Fruit fly (Drosophila melanogaster) whole organism, embryonic: ENCODE results near the gene Nab2.
A peak's percentile ranks its signal among the peaks of the same experiment; 100 is the strongest.

Experiments
- ATbp ChIP-seq: fragments of 200-800 bp; sonication (Bioruptor generic); optimal IDR thresholded peaks from 2 replicates; lab custom pipeline; 2017; ENCODE audit warnings: missing biosample characterization, mild to moderate bottlenecking, missing genetic modification characterization, missing genetic modification reagents
- Atf6 ChIP-seq: fragments of 200-800 bp; sonication (Bioruptor generic); IDR thresholded peaks from 2 replicates; pipeline ENCODE4 v1.3.6; 2022; ENCODE audit warnings: missing biosample characterization, missing genetic modification characterization
- CG11696 ChIP-seq: fragments of 200-800 bp; sonication (Bioruptor generic); IDR thresholded peaks from 2 replicates; pipeline ENCODE4 v1.3.6; 2022; ENCODE audit warnings: missing biosample characterization, missing genetic modification characterization
- CG12219 ChIP-seq: fragments of 200-800 bp; sonication (Bioruptor generic); optimal IDR thresholded peaks from 3 replicates; lab custom pipeline; 2018; ENCODE audit warnings: missing biosample characterization, mild to moderate bottlenecking, missing genetic modification characterization
- CG13296 ChIP-seq: fragments of 200-800 bp; sonication (Bioruptor generic); optimal IDR thresholded peaks from 3 replicates; lab custom pipeline; 2018; ENCODE audit warnings: missing biosample characterization, mild to moderate bottlenecking, missing genetic modification characterization
- CG14050 ChIP-seq: fragments of 200-800 bp; sonication (Bioruptor generic); IDR thresholded peaks from 3 replicates; pipeline ENCODE4 v1.3.6; 2022; ENCODE audit warnings: missing biosample characterization, missing genetic modification characterization
- CG14860 ChIP-seq: fragments of 200-800 bp; sonication (Bioruptor generic); IDR thresholded peaks from 3 replicates; pipeline ENCODE4 v1.3.6; 2022; ENCODE audit warnings: missing biosample characterization, missing genetic modification characterization; ENCODE audit not compliant: partially characterized antibody
- CG15696 ChIP-seq: fragments of 200-800 bp; sonication (Bioruptor generic); optimal IDR thresholded peaks from 2 replicates; lab custom pipeline; 2019; ENCODE audit warnings: missing biosample characterization, mild to moderate bottlenecking, missing genetic modification characterization, moderate library complexity
- CG17385 ChIP-seq: fragments of 200-800 bp; sonication (Bioruptor generic); optimal IDR thresholded peaks from 3 replicates; lab custom pipeline; 2018; ENCODE audit warnings: missing biosample characterization, mild to moderate bottlenecking, missing genetic modification characterization
- CG18262 ChIP-seq: fragments of 200-800 bp; optimal IDR thresholded peaks from 3 replicates; lab custom pipeline; 2019; ENCODE audit warnings: missing biosample characterization, mild to moderate bottlenecking, missing genetic modification characterization, moderate library complexity
- CG2116 ChIP-seq: fragments of 200-800 bp; sonication (Bioruptor generic); optimal IDR thresholded peaks from 3 replicates; lab custom pipeline; 2018; ENCODE audit warnings: missing biosample characterization, mild to moderate bottlenecking, missing genetic modification characterization
- CG4404 ChIP-seq: fragments of 200-800 bp; sonication (Bioruptor generic); IDR thresholded peaks from 2 replicates; pipeline ENCODE4 v1.3.6; 2022; ENCODE audit warnings: missing biosample characterization, missing genetic modification characterization
- CG6654 ChIP-seq: fragments of 200-800 bp; sonication (Bioruptor generic); optimal IDR thresholded peaks from 2 replicates; lab custom pipeline; 2017; ENCODE audit warnings: missing biosample characterization, mild to moderate bottlenecking, missing genetic modification characterization
- CG6683 ChIP-seq: fragments of 200-800 bp; sonication (Bioruptor generic); optimal IDR thresholded peaks from 2 replicates; lab custom pipeline; 2017; ENCODE audit warnings: missing biosample characterization, mild to moderate bottlenecking, missing genetic modification characterization, missing genetic modification reagents
- CG8089 ChIP-seq: fragments of 200-800 bp; sonication (Bioruptor generic); optimal IDR thresholded peaks from 3 replicates; lab custom pipeline; 2016; ENCODE audit warnings: missing biosample characterization, missing genetic modification characterization
- Chrac-16 ChIP-seq: fragments of 200-800 bp; sonication (Bioruptor generic); optimal IDR thresholded peaks from 3 replicates; lab custom pipeline; 2016; ENCODE audit warnings: missing biosample characterization, missing genetic modification characterization
- Dp ChIP-seq: fragments of 200-800 bp; sonication (Bioruptor generic); optimal IDR thresholded peaks from 2 replicates; lab custom pipeline; 2018; ENCODE audit warnings: missing biosample characterization, mild to moderate bottlenecking, missing genetic modification characterization, moderate library complexity
- Fer1 ChIP-seq: fragments of 200-800 bp; sonication (Bioruptor generic); optimal IDR thresholded peaks from 2 replicates; lab custom pipeline; 2017; ENCODE audit warnings: missing biosample characterization, mild to moderate bottlenecking, missing genetic modification characterization
- Hand ChIP-seq: fragments of 200-800 bp; sonication (Bioruptor generic); optimal IDR thresholded peaks from 2 replicates; lab custom pipeline; 2017; ENCODE audit warnings: mild to moderate bottlenecking, missing biosample characterization, missing genetic modification reagents, missing genetic modification characterization
- Mes4 ChIP-seq: fragments of 200-800 bp; sonication (Bioruptor generic); optimal IDR thresholded peaks from 2 replicates; lab custom pipeline; 2016; ENCODE audit warnings: missing biosample characterization, missing genetic modification characterization
- Myb ChIP-seq: fragments of 200-800 bp; sonication (Bioruptor generic); optimal IDR thresholded peaks from 2 replicates; lab custom pipeline; 2016; ENCODE audit warnings: missing biosample characterization, missing genetic modification characterization
- NC2β ChIP-seq: fragments of 200-800 bp; sonication (Bioruptor generic); optimal IDR thresholded peaks from 2 replicates; lab custom pipeline; 2016; ENCODE audit warnings: missing biosample characterization, missing genetic modification characterization
- Spps ChIP-seq: fragments of 200-800 bp; sonication (Bioruptor generic); optimal IDR thresholded peaks from 2 replicates; lab custom pipeline; 2018; ENCODE audit warnings: missing biosample characterization, mild to moderate bottlenecking, missing genetic modification characterization
- ato ChIP-seq: fragments of 200-800 bp; sonication (Bioruptor generic); IDR thresholded peaks from 2 replicates; pipeline ENCODE4 v1.3.6; 2022; ENCODE audit warnings: missing biosample characterization, missing genetic modification characterization; ENCODE audit not compliant: partially characterized antibody
- disco-r ChIP-seq: fragments of 200-800 bp; sonication (Bioruptor generic); optimal IDR thresholded peaks from 2 replicates; lab custom pipeline; 2016; ENCODE audit warnings: missing biosample characterization, missing genetic modification characterization
- fd102C ChIP-seq: fragments of 200-800 bp; sonication (Bioruptor generic); optimal IDR thresholded peaks from 2 replicates; lab custom pipeline; 2018; ENCODE audit warnings: missing biosample characterization, mild to moderate bottlenecking, missing genetic modification characterization, moderate library complexity
- insv ChIP-seq, 2 experiments: fragments of 200-800 bp; sonication (Bioruptor generic); optimal IDR thresholded peaks; 3 replicates each; lab custom pipeline; 2016 to 2018; ENCODE audit warnings: missing biosample characterization in 2 of 2, missing genetic modification characterization in 2 of 2
- nau ChIP-seq: fragments of 200-800 bp; sonication (Bioruptor generic); optimal IDR thresholded peaks from 3 replicates; lab custom pipeline; 2017; ENCODE audit warnings: missing biosample characterization, mild to moderate bottlenecking, missing genetic modification characterization, missing genetic modification reagents
- nerfin-2 ChIP-seq: fragments of 200-800 bp; sonication (Bioruptor generic); IDR thresholded peaks from 2 replicates; pipeline ENCODE4 v1.3.6; 2022; ENCODE audit warnings: missing biosample characterization, missing genetic modification characterization; ENCODE audit not compliant: partially characterized antibody
- ranshi ChIP-seq: fragments of 200-800 bp; sonication (Bioruptor generic); IDR thresholded peaks from 2 replicates; pipeline ENCODE4 v1.3.6; 2022; ENCODE audit warnings: missing biosample characterization, missing genetic modification characterization
- stc ChIP-seq: fragments of 200-800 bp; sonication (Bioruptor generic); IDR thresholded peaks from 2 replicates; pipeline ENCODE4 v1.3.6; 2022; ENCODE audit warnings: missing biosample characterization, missing genetic modification characterization
- tgo ChIP-seq: fragments of 200-800 bp; sonication (Bioruptor generic); IDR thresholded peaks from 3 replicates; pipeline ENCODE4 v1.3.6; 2022; ENCODE audit warnings: missing biosample characterization, missing genetic modification characterization
- toy ChIP-seq: fragments of 200-800 bp; sonication (Bioruptor generic); IDR thresholded peaks from 2 replicates; pipeline ENCODE4 v1.3.6; 2022; ENCODE audit warnings: missing biosample characterization, missing genetic modification characterization
- tup ChIP-seq: fragments of 200-800 bp; sonication (Bioruptor generic); optimal IDR thresholded peaks from 2 replicates; lab custom pipeline; 2016; ENCODE audit warnings: missing biosample characterization, mild to moderate bottlenecking, missing genetic modification characterization, moderate library complexity
- unpg ChIP-seq: fragments of 200-800 bp; sonication (Bioruptor generic); optimal IDR thresholded peaks from 3 replicates; lab custom pipeline; 2018; ENCODE audit warnings: missing biosample characterization, mild to moderate bottlenecking, missing genetic modification characterization, moderate library complexity
- zfh1 ChIP-seq: fragments of 200-800 bp; sonication (Bioruptor generic); IDR thresholded peaks from 3 replicates; pipeline ENCODE4 v1.3.6; 2022; ENCODE audit warnings: missing biosample characterization, missing genetic modification characterization

Nab2 gene

dm6 chr3R:24295556-24296465 is 22.4 kb downstream of the Nab2 start (continued):
- TF ChIP-seq unpg (GFP tag; lab: Kevin White, UChicago), result peak; percentile 87
- peak; percentile 65 for TF ChIP-seq ATbp (GFP tag; lab: Kevin White, UChicago)
- peak; percentile 81 for TF ChIP-seq CG18262 (tag; lab: Kevin White, UChicago)
- peak; percentile 28 for TF ChIP-seq CG6654
- peak; percentile 82 for TF ChIP-seq tgo (GFP tag; lab: Robert Waterston, UW)
- TF ChIP-seq Hand (GFP tag; lab: Kevin White, UChicago), result peak; percentile 34
- TF ChIP-seq NC2β (GFP tag; lab: Kevin White, UChicago), result peak; percentile 54
- TF ChIP-seq fd102C (GFP tag; lab: Kevin White, UChicago), result peak; percentile 61
- TF ChIP-seq CG12219 (GFP tag; lab: Kevin White, UChicago), result peak; percentile 79
- TF ChIP-seq stc (GFP tag; lab: Robert Waterston, UW), result peak; percentile 75
- peak; percentile 66 for TF ChIP-seq CG13296 (GFP tag; lab: Kevin White, UChicago)
- peak; percentile 71 for TF ChIP-seq Atf6 (GFP tag; lab: Robert Waterston, UW)
- peak; percentile 78 for TF ChIP-seq CG17385
- no peak for TF ChIP-seq Dp
- TF ChIP-seq Myb, result peak; percentile 30
- peak; percentile 19 for TF ChIP-seq disco-r (GFP tag; lab: Kevin White, UChicago)
- peak; percentile 55 for TF ChIP-seq CG8089 (GFP tag; lab: Kevin White, UChicago)
- peak; percentile 61 for TF ChIP-seq tup (GFP tag; lab: Kevin White, UChicago)
- TF ChIP-seq CG6683 (GFP tag; lab: Kevin White, UChicago), result no peak
- peak; percentile 82 for TF ChIP-seq Chrac-16 (GFP tag; lab: Kevin White, UChicago)
- TF ChIP-seq CG14860 (GFP tag; lab: Robert Waterston, UW), result no peak
- 0 out of 2 replicates have a peak, but pooled peaks have one; percentile 29 for TF ChIP-seq toy (GFP tag; lab: Robert Waterston, UW)
- TF ChIP-seq CG4404, result peak; percentile 84
- peak; percentile 36 for TF ChIP-seq CG2116 (GFP tag; lab: Kevin White, UChicago)
- peak; percentile 71 for TF ChIP-seq Fer1 (GFP tag; lab: Kevin White, UChicago)
- TF ChIP-seq Spps (tag; lab: Kevin White, UChicago), result peak; percentile 32
- peak; percentile 34 for TF ChIP-seq Mes4 (GFP tag; lab: Kevin White, UChicago)
- peak; percentile 88 for TF ChIP-seq zfh1 (GFP tag; lab: Robert Waterston, UW)
- peak; percentile 88 for TF ChIP-seq CG15696 (tag; lab: Kevin White, UChicago)
- peak; percentile 67 for TF ChIP-seq CG14050
- TF ChIP-seq ranshi (GFP tag; lab: Robert Waterston, UW), result peak; percentile 81
- peak; percentile 76 for TF ChIP-seq CG11696 (GFP tag; lab: Robert Waterston, UW)
- TF ChIP-seq nau (GFP tag; lab: Kevin White, UChicago), result peak; percentile 12
- no peak for TF ChIP-seq insv (GFP tag; optimal IDR thresholded peaks at IDR 0.05; lab: Kevin White, UChicago)
- TF ChIP-seq ato (GFP tag; lab: Robert Waterston, UW), result no peak
- TF ChIP-seq nerfin-2 (GFP tag; lab: Robert Waterston, UW), result no peak
- TF ChIP-seq, all 482 proteins: peak for 356
